Fruit fly (Drosophila melanogaster): ENCODE results near the gene Zmynd10.

Zmynd10 gene

dm6 chr3L:13026337-13026736 lies at the start of gene Zmynd10:
Gene Zmynd10 (minus strand): TSS chr3L:13026437.
- no peak for TF ChIP-seq vri (GFP tag; optimal IDR thresholded peaks at IDR 0.05)
- no peak for TF ChIP-seq fkh (GFP tag; optimal IDR thresholded peaks at IDR 0.05)
- no peak for TF ChIP-seq CG11294 (GFP tag; IDR thresholded peaks at IDR 0.05)
- no peak for TF ChIP-seq CG16779 (tag; optimal IDR thresholded peaks at IDR 0.05)
- no peak for TF ChIP-seq Hr38 (GFP tag; optimal IDR thresholded peaks at IDR 0.05)
- TF ChIP-seq Gug (GFP tag; IDR thresholded peaks at IDR 0.05): no peak
- no peak for TF ChIP-seq CG9139 (GFP tag; optimal IDR thresholded peaks at IDR 0.05)
- no peak for TF ChIP-seq eg (GFP tag; IDR thresholded peaks at IDR 0.05)
- no peak for TF ChIP-seq CG3032 (tag; optimal IDR thresholded peaks at IDR 0.05)
- TF ChIP-seq CG15336 (GFP tag; IDR thresholded peaks at IDR 0.05): no peak
- TF ChIP-seq OdsH (GFP tag; optimal IDR thresholded peaks at IDR 0.05): no peak
- TF ChIP-seq fd59A (GFP tag; optimal IDR thresholded peaks at IDR 0.05): no peak
- TF ChIP-seq achi (GFP tag; optimal IDR thresholded peaks at IDR 0.05): no peak
- TF ChIP-seq lz (GFP tag; optimal IDR thresholded peaks at IDR 0.05): no peak
- no peak for TF ChIP-seq CG6276 (GFP tag; optimal IDR thresholded peaks at IDR 0.05)
- TF ChIP-seq Smox (GFP tag; optimal IDR thresholded peaks at IDR 0.05): no peak
- no peak for TF ChIP-seq Sox14 (GFP tag; optimal IDR thresholded peaks at IDR 0.05)
- TF ChIP-seq pdm3 (GFP tag; optimal IDR thresholded peaks at IDR 0.05): no peak
- no peak for TF ChIP-seq CG6792 (GFP tag; optimal IDR thresholded peaks at IDR 0.05)

dm6 chr3L:13074084-13074624 lies 47.9 kb upstream of the Zmynd10 start:
- no peak for TF ChIP-seq dac (GFP tag; optimal IDR thresholded peaks at IDR 0.05)
- TF ChIP-seq pdm3 (GFP tag; optimal IDR thresholded peaks at IDR 0.05): no peak
- TF ChIP-seq Gug (GFP tag; IDR thresholded peaks at IDR 0.05): no peak
- TF ChIP-seq CG6792 (GFP tag; optimal IDR thresholded peaks at IDR 0.05): no peak
- TF ChIP-seq Lpt (GFP tag; optimal IDR thresholded peaks at IDR 0.05): no peak
- TF ChIP-seq CG3032 (tag; optimal IDR thresholded peaks at IDR 0.05): no peak
- no peak for TF ChIP-seq CG11294 (GFP tag; IDR thresholded peaks at IDR 0.05)
- TF ChIP-seq Eip75B (GFP tag; optimal IDR thresholded peaks at IDR 0.05): no peak
- TF ChIP-seq Hr39 (GFP tag; optimal IDR thresholded peaks at IDR 0.05): no peak

dm6 chr3L:13068293-13068692 lies 42.1 kb upstream of the Zmynd10 start:
- peak in 1 of 2 experiments; percentile 22 for TF ChIP-seq salr (GFP tag; optimal IDR thresholded peaks at IDR 0.05)
- peak; percentile 21 for TF ChIP-seq CG32006 (GFP tag; optimal IDR thresholded peaks at IDR 0.05)
- no peak for TF ChIP-seq CG31627 (GFP tag; optimal IDR thresholded peaks at IDR 0.05)
- TF ChIP-seq Ets96B (tag; optimal IDR thresholded peaks at IDR 0.05): peak; percentile 14
- TF ChIP-seq dsx (GFP tag; optimal IDR thresholded peaks at IDR 0.05; ENCODE audit: poor library complexity, severe bottlenecking): no peak
- peak; percentile 1 for TF ChIP-seq Eip75B (GFP tag; optimal IDR thresholded peaks at IDR 0.05)
- TF ChIP-seq Met (GFP tag; optimal IDR thresholded peaks at IDR 0.05): no peak
- TF ChIP-seq Eip78C (GFP tag): peak; percentile 66
- no peak for TF ChIP-seq Sox102F (GFP tag; optimal IDR thresholded peaks at IDR 0.05)
- TF ChIP-seq svp (GFP tag): no peak
- no peak for TF ChIP-seq Gug (GFP tag; IDR thresholded peaks at IDR 0.05)
- peak; percentile 29 for TF ChIP-seq CG3919 (GFP tag; optimal IDR thresholded peaks at IDR 0.05)

- TF ChIP-seq CG8632 (GFP tag; optimal IDR thresholded peaks at IDR 0.05): no peak
- TF ChIP-seq dsx (GFP tag; optimal IDR thresholded peaks at IDR 0.05; ENCODE audit: poor library complexity, severe bottlenecking): no peak
- TF ChIP-seq CG34406 (GFP tag; optimal IDR thresholded peaks at IDR 0.05): peak; percentile 15
- TF ChIP-seq net (GFP tag; optimal IDR thresholded peaks at IDR 0.05): no peak
- TF ChIP-seq Eip75B (GFP tag; optimal IDR thresholded peaks at IDR 0.05): peak; percentile 12
- no peak for TF ChIP-seq Hr38 (GFP tag; optimal IDR thresholded peaks at IDR 0.05)
- TF ChIP-seq CG32006 (GFP tag; optimal IDR thresholded peaks at IDR 0.05): peak; percentile 61
- peak; percentile 44; the same call in 2 of the 3 replicates for TF ChIP-seq CG8119 (GFP tag; IDR thresholded peaks at IDR 0.05)
- peak; percentile 52 for TF ChIP-seq CG10631 (GFP tag; optimal IDR thresholded peaks at IDR 0.05)
- peak; percentile 36 for TF ChIP-seq acj6 (GFP tag; optimal IDR thresholded peaks at IDR 0.05)
- TF ChIP-seq lz (GFP tag; optimal IDR thresholded peaks at IDR 0.05): no peak
- TF ChIP-seq Eip78C (GFP tag): peak; percentile 75
- no peak for TF ChIP-seq CG9139 (GFP tag; optimal IDR thresholded peaks at IDR 0.05)
- TF ChIP-seq CG3032 (tag; optimal IDR thresholded peaks at IDR 0.05): peak; percentile 50
- no peak for TF ChIP-seq topi (GFP tag; optimal IDR thresholded peaks at IDR 0.05)
- peak; percentile 21 for TF ChIP-seq CG3919 (GFP tag; optimal IDR thresholded peaks at IDR 0.05)
- no peak for TF ChIP-seq CG16779 (tag; optimal IDR thresholded peaks at IDR 0.05)
- peak; percentile 8 for TF ChIP-seq achi (GFP tag; optimal IDR thresholded peaks at IDR 0.05)
- TF ChIP-seq CG6792 (GFP tag; optimal IDR thresholded peaks at IDR 0.05): no peak
- peak; percentile 12 for TF ChIP-seq spab (GFP tag; optimal IDR thresholded peaks at IDR 0.05)
- TF ChIP-seq Ets21C (GFP tag; optimal IDR thresholded peaks at IDR 0.05): no peak
- TF ChIP-seq Gug (GFP tag; IDR thresholded peaks at IDR 0.05): no peak
- TF ChIP-seq CG6808 (GFP tag; optimal IDR thresholded peaks at IDR 0.05): peak; percentile 36
- TF ChIP-seq eg (GFP tag; IDR thresholded peaks at IDR 0.05): no peak
- TF ChIP-seq esn (GFP tag; optimal IDR thresholded peaks at IDR 0.05): peak; percentile 5
- no peak for TF ChIP-seq CG31627 (GFP tag; optimal IDR thresholded peaks at IDR 0.05)
- TF ChIP-seq svp (GFP tag): peak; percentile 43
These were observed 40.0 kb upstream of the Zmynd10 start for dm6 chr3L:13066220-13066619.

Measured in whole organism, prepupa.